Worm (Caenorhabditis elegans) whole organism, young adult: Measurements from ENCODE around the gene C29F7.2.

Source experiments
- B0261.1 ChIP-seq: sonication (generic microtip); optimal IDR thresholded peaks from 2 replicates; lab custom pipeline; 2016; ENCODE audit warnings: mild to moderate bottlenecking, missing genetic modification characterization, moderate library complexity, missing compliant biosample characterization
- ama-1 ChIP-seq, 3 experiments: fragments of 150-350 bp in 1 of 3; sonication (generic microtip) in 2 of 3; optimal IDR thresholded peaks; 2 replicates each; lab custom pipeline; 2014 to 2018; ENCODE audit warnings: missing biosample characterization in 2 of 3, missing genetic modification characterization in 2 of 3, missing genetic modification reagents in 2 of 3
- atf-7 ChIP-seq: sonication (generic microtip); optimal IDR thresholded peaks from 2 replicates; lab custom pipeline; 2017; ENCODE audit warnings: mild to moderate bottlenecking, missing genetic modification characterization, missing compliant biosample characterization
- chd-7 ChIP-seq: sonication (generic microtip); optimal IDR thresholded peaks from 2 replicates; lab custom pipeline; 2016; ENCODE audit warnings: mild to moderate bottlenecking, missing genetic modification characterization, moderate library complexity, missing compliant biosample characterization
- let-607 ChIP-seq, 2 experiments: fragments of 200-800 bp in 1 of 2; sonication (Bioruptor generic) in 1 of 2; sonication (generic microtip) in 1 of 2; optimal IDR thresholded peaks; 2 replicates each; lab custom pipeline; 2016 to 2018; ENCODE audit warnings: mild to moderate bottlenecking in 2 of 2, missing compliant biosample characterization in 2 of 2, missing genetic modification characterization in 2 of 2, moderate library complexity in 2 of 2, missing genotype in 1 of 2
- lsy-27 ChIP-seq: sonication (generic microtip); optimal IDR thresholded peaks from 2 replicates; lab custom pipeline; 2017; ENCODE audit warnings: missing genetic modification characterization, mild to moderate bottlenecking, missing compliant biosample characterization, antibody characterized with exemption, missing genotype, borderline replicate concordance; ENCODE audit not compliant: insufficient read depth
- pha-4 ChIP-seq: fragments of 150-350 bp; sonication (generic microtip); optimal IDR thresholded peaks from 2 replicates; lab custom pipeline; 2014; ENCODE audit warnings: missing biosample characterization, missing genetic modification reagents, missing genetic modification characterization
- rpc-1 ChIP-seq, 2 experiments: fragments of 150-350 bp in 1 of 2; sonication (generic microtip) in 1 of 2; optimal IDR thresholded peaks; 2 replicates each; lab custom pipeline; 2014 to 2018; ENCODE audit warnings: missing biosample characterization in 1 of 2, missing genetic modification characterization in 1 of 2, missing genetic modification reagents in 1 of 2, missing genotype in 1 of 2
- ztf-22 ChIP-seq: fragments of 200-800 bp; sonication (Bioruptor generic); optimal IDR thresholded peaks from 2 replicates; lab custom pipeline; 2018; ENCODE audit warnings: mild to moderate bottlenecking, missing genetic modification characterization, moderate library complexity, missing compliant biosample characterization

ce11 chrX:13399221-13399620, 16.7 kb upstream of the C29F7.2 start, which contains the start of gene F02C12.2:
- TF ChIP-seq B0261.1 (tag; lab: Kevin White, UChicago) (no peak), pha-4 (no peak), atf-7 (tag; lab: Kevin White, UChicago) (no peak), chd-7 (no peak), ama-1 (optimal IDR thresholded peaks at IDR 0.05; lab: Kevin White, UChicago) (no peak), ama-1 (GFP tag; optimal IDR thresholded peaks at IDR 0.05; lab: Kevin White, UChicago) (no peak), ztf-22 (no peak), let-607 (tag; optimal IDR thresholded peaks at IDR 0.05; lab: Kevin White, UChicago) (no peak), lsy-27 (tag; lab: Kevin White, UChicago) (no peak), rpc-1 (optimal IDR thresholded peaks at IDR 0.05; lab: Kevin White, UChicago) (no peak), rpc-1 (tag; optimal IDR thresholded peaks at IDR 0.05; lab: Kevin White, UChicago) (no peak)
